Worm (Caenorhabditis elegans) whole organism, young adult: Measurements from ENCODE around the gene T05B4.8.

Source experiments
- B0336.3 ChIP-seq: fragments of 200-800 bp; sonication (Bioruptor generic); IDR thresholded peaks from 2 replicates; pipeline ENCODE4 v1.3.6; 2022; ENCODE audit warnings: missing genetic modification characterization, missing compliant biosample characterization
- C17E4.6 ChIP-seq: fragments of 200-800 bp; sonication (Bioruptor generic); IDR thresholded peaks from 2 replicates; pipeline ENCODE4 v1.3.6; 2022; ENCODE audit warnings: missing genetic modification reagents, missing genetic modification characterization, missing compliant biosample characterization
- F10E7.11 ChIP-seq: sonication (generic microtip); optimal IDR thresholded peaks from 2 replicates; lab custom pipeline; 2017; ENCODE audit warnings: mild to moderate bottlenecking, missing genetic modification characterization, moderate library complexity, missing compliant biosample characterization
- F23B12.7 ChIP-seq: sonication (generic microtip); optimal IDR thresholded peaks from 2 replicates; lab custom pipeline; 2017; ENCODE audit warnings: missing genetic modification characterization, mild to moderate bottlenecking, missing compliant biosample characterization, antibody characterized with exemption, moderate library complexity; ENCODE audit not compliant: insufficient read depth
- F39B2.1 ChIP-seq: fragments of 200-800 bp; sonication (Bioruptor generic); IDR thresholded peaks from 2 replicates; pipeline ENCODE4 v1.3.6; 2022; ENCODE audit warnings: missing genetic modification reagents, missing genetic modification characterization, missing compliant biosample characterization
- F57C9.4 ChIP-seq: sonication (generic microtip); optimal IDR thresholded peaks from 2 replicates; lab custom pipeline; 2017; ENCODE audit warnings: mild to moderate bottlenecking, missing genetic modification characterization, missing compliant biosample characterization
- Y53G8AR.9 ChIP-seq: fragments of 200-800 bp; sonication (Bioruptor generic); conservative IDR thresholded peaks from 2 replicates; pipeline ENCODE4 v1.3.6; 2022; ENCODE audit warnings: missing genetic modification reagents, missing genetic modification characterization, missing compliant biosample characterization
- Y79H2A.3 ChIP-seq: fragments of 200-800 bp; sonication (Bioruptor generic); conservative IDR thresholded peaks from 2 replicates; pipeline ENCODE4 v1.3.6; 2022; ENCODE audit warnings: missing genetic modification reagents, missing genetic modification characterization, missing compliant biosample characterization
- Y95B8A.8 ChIP-seq: fragments of 200-800 bp; sonication (Bioruptor generic); IDR thresholded peaks from 2 replicates; pipeline ENCODE4 v1.3.6; 2022; ENCODE audit warnings: missing genetic modification reagents, missing genetic modification characterization, missing compliant biosample characterization
- athp-1 ChIP-seq: sonication (generic microtip); optimal IDR thresholded peaks from 2 replicates; lab custom pipeline; 2017; ENCODE audit warnings: mild to moderate bottlenecking, missing genetic modification characterization, missing compliant biosample characterization
- bed-1 ChIP-seq: fragments of 200-800 bp; sonication (Bioruptor generic); IDR thresholded peaks from 2 replicates; pipeline ENCODE4 v1.3.6; 2022; ENCODE audit warnings: missing genetic modification reagents, missing genetic modification characterization, missing compliant biosample characterization
- bed-2 ChIP-seq: fragments of 200-800 bp; sonication (Bioruptor generic); IDR thresholded peaks from 2 replicates; pipeline ENCODE4 v1.3.6; 2022; ENCODE audit warnings: missing genetic modification reagents, missing genetic modification characterization, missing compliant biosample characterization
- ccch-3 ChIP-seq: fragments of 200-800 bp; sonication (Bioruptor generic); optimal IDR thresholded peaks from 2 replicates; lab custom pipeline; 2018; ENCODE audit warnings: mild to moderate bottlenecking, missing genetic modification characterization, missing compliant biosample characterization
- ceh-100 ChIP-seq: fragments of 200-800 bp; sonication (Bioruptor generic); IDR thresholded peaks from 2 replicates; pipeline ENCODE4 v1.3.6; 2022; ENCODE audit warnings: missing genetic modification reagents, missing genetic modification characterization, missing compliant biosample characterization
- ceh-27 ChIP-seq: fragments of 200-800 bp; sonication (Bioruptor generic); optimal IDR thresholded peaks from 2 replicates; lab custom pipeline; 2018; ENCODE audit warnings: mild to moderate bottlenecking, missing genetic modification characterization, moderate library complexity, missing compliant biosample characterization
- die-1 ChIP-seq: sonication (generic microtip); optimal IDR thresholded peaks from 2 replicates; lab custom pipeline; 2016; ENCODE audit warnings: missing genotype, mild to moderate bottlenecking, missing genetic modification characterization, missing compliant biosample characterization
- egl-18 ChIP-seq: fragments of 200-800 bp; sonication (Bioruptor generic); IDR thresholded peaks from 2 replicates; pipeline ENCODE4 v1.3.6; 2022; ENCODE audit warnings: missing genetic modification reagents, missing genetic modification characterization, missing compliant biosample characterization
- egrh-3 ChIP-seq: fragments of 200-800 bp; sonication (Bioruptor generic); IDR thresholded peaks from 2 replicates; pipeline ENCODE4 v1.3.6; 2022; ENCODE audit warnings: missing genetic modification reagents, missing genetic modification characterization, missing compliant biosample characterization
- hmg-20 ChIP-seq: fragments of 200-800 bp; sonication (Bioruptor generic); IDR thresholded peaks from 2 replicates; pipeline ENCODE4 v1.3.6; 2022; ENCODE audit warnings: missing genetic modification reagents, missing genetic modification characterization, missing compliant biosample characterization
- hrde-1 ChIP-seq: sonication (generic microtip); optimal IDR thresholded peaks from 2 replicates; lab custom pipeline; 2016; ENCODE audit warnings: missing genetic modification characterization, mild to moderate bottlenecking, missing compliant biosample characterization, moderate library complexity, missing genotype, missing genetic modification reagents, borderline replicate concordance
- let-607 ChIP-seq, 2 experiments: fragments of 200-800 bp in 1 of 2; sonication (Bioruptor generic) in 1 of 2; sonication (generic microtip) in 1 of 2; optimal IDR thresholded peaks; 2 replicates each; lab custom pipeline; 2016 to 2018; ENCODE audit warnings: mild to moderate bottlenecking in 2 of 2, missing compliant biosample characterization in 2 of 2, missing genetic modification characterization in 2 of 2, moderate library complexity in 2 of 2, missing genotype in 1 of 2
- lin-26 ChIP-seq: fragments of 200-800 bp; sonication (Bioruptor generic); IDR thresholded peaks from 2 replicates; pipeline ENCODE4 v1.3.6; 2022; ENCODE audit warnings: missing genetic modification reagents, missing genetic modification characterization, missing compliant biosample characterization
- lin-40 ChIP-seq: sonication (generic microtip); optimal IDR thresholded peaks from 2 replicates; lab custom pipeline; 2016; ENCODE audit warnings: missing genetic modification characterization, mild to moderate bottlenecking, missing compliant biosample characterization, missing genotype, missing genetic modification reagents
- lir-1 ChIP-seq: fragments of 200-800 bp; sonication (Bioruptor generic); conservative IDR thresholded peaks from 2 replicates; pipeline ENCODE4 v1.3.6; 2022; ENCODE audit warnings: missing genetic modification reagents, missing genetic modification characterization, missing compliant biosample characterization
- madf-3 ChIP-seq: fragments of 200-800 bp; sonication (Bioruptor generic); IDR thresholded peaks from 2 replicates; pipeline ENCODE4 v1.3.6; 2022; ENCODE audit warnings: missing genetic modification reagents, missing genetic modification characterization, missing compliant biosample characterization
- nfya-2 ChIP-seq: fragments of 200-800 bp; sonication (Bioruptor generic); IDR thresholded peaks from 2 replicates; pipeline ENCODE4 v1.3.6; 2022; ENCODE audit warnings: missing genetic modification reagents, missing genetic modification characterization, missing compliant biosample characterization
- nfyb-1 ChIP-seq: fragments of 200-800 bp; sonication (Bioruptor generic); IDR thresholded peaks from 2 replicates; pipeline ENCODE4 v1.3.6; 2022; ENCODE audit warnings: missing genetic modification reagents, missing genetic modification characterization, missing compliant biosample characterization
- nhr-120 ChIP-seq: fragments of 200-800 bp; sonication (Bioruptor generic); IDR thresholded peaks from 2 replicates; pipeline ENCODE4 v1.3.6; 2022; ENCODE audit warnings: missing genetic modification characterization, missing compliant biosample characterization
- nhr-27 ChIP-seq: fragments of 200-800 bp; sonication (Bioruptor generic); optimal IDR thresholded peaks from 2 replicates; lab custom pipeline; 2018; ENCODE audit warnings: mild to moderate bottlenecking, missing genetic modification characterization, moderate library complexity, missing compliant biosample characterization
- pbrm-1 ChIP-seq: fragments of 200-800 bp; sonication (Bioruptor generic); IDR thresholded peaks from 2 replicates; pipeline ENCODE4 v1.3.6; 2022; ENCODE audit warnings: missing genetic modification reagents, missing genetic modification characterization, missing compliant biosample characterization
- rec-8 ChIP-seq, 2 experiments: sonication (generic microtip); optimal IDR thresholded peaks; 2 replicates each; lab custom pipeline; 2016; ENCODE audit warnings: mild to moderate bottlenecking in 2 of 2, missing genetic modification characterization in 2 of 2, missing genetic modification reagents in 2 of 2, missing genotype in 2 of 2, missing biosample characterization in 1 of 2, missing compliant biosample characterization in 1 of 2, moderate library complexity in 1 of 2
- rpc-1 ChIP-seq, 2 experiments: fragments of 150-350 bp in 1 of 2; sonication (generic microtip) in 1 of 2; optimal IDR thresholded peaks; 2 replicates each; lab custom pipeline; 2014 to 2018; ENCODE audit warnings: missing biosample characterization in 1 of 2, missing genetic modification characterization in 1 of 2, missing genetic modification reagents in 1 of 2, missing genotype in 1 of 2
- sea-2 ChIP-seq: fragments of 200-800 bp; sonication (Bioruptor generic); IDR thresholded peaks from 2 replicates; pipeline ENCODE4 v1.3.6; 2022; ENCODE audit warnings: missing genetic modification characterization, missing compliant biosample characterization
- snpc-1.1 ChIP-seq: sonication (generic microtip); optimal IDR thresholded peaks from 2 replicates; lab custom pipeline; 2017; ENCODE audit warnings: missing genetic modification characterization, mild to moderate bottlenecking, missing compliant biosample characterization, antibody characterized with exemption, moderate library complexity, missing genotype, missing genetic modification reagents; ENCODE audit not compliant: insufficient read depth
- snpc-1.3 ChIP-seq: sonication (generic microtip); optimal IDR thresholded peaks from 2 replicates; lab custom pipeline; 2017; ENCODE audit warnings: missing genetic modification characterization, mild to moderate bottlenecking, missing compliant biosample characterization, antibody characterized with exemption, moderate library complexity, missing genotype, missing genetic modification reagents; ENCODE audit not compliant: insufficient read depth
- snpc-4 ChIP-seq, 5 experiments: fragments of 150-350 bp in 1 of 5; sonication (generic microtip) in 4 of 5; optimal IDR thresholded peaks; 2 replicates each; lab custom pipeline; 2014 to 2018; ENCODE audit warnings: missing genetic modification characterization in 5 of 5, missing biosample characterization in 3 of 5, antibody characterized with exemption in 2 of 5, mild to moderate bottlenecking in 2 of 5, missing compliant biosample characterization in 2 of 5, missing genotype in 2 of 5, moderate library complexity in 2 of 5, missing genetic modification reagents in 1 of 5
- sptf-2 ChIP-seq: fragments of 200-800 bp; sonication (Bioruptor generic); optimal IDR thresholded peaks from 2 replicates; lab custom pipeline; 2018; ENCODE audit warnings: mild to moderate bottlenecking, missing genetic modification characterization, missing compliant biosample characterization
- tlf-1 ChIP-seq: fragments of 200-800 bp; sonication (Bioruptor generic); optimal IDR thresholded peaks from 2 replicates; lab custom pipeline; 2018; ENCODE audit warnings: mild to moderate bottlenecking, missing genetic modification characterization, missing compliant biosample characterization
- zfh-2 ChIP-seq: fragments of 200-800 bp; sonication (Bioruptor generic); conservative IDR thresholded peaks from 2 replicates; pipeline ENCODE4 v1.3.6; 2022; ENCODE audit warnings: missing genetic modification reagents, missing genetic modification characterization, missing compliant biosample characterization
- ztf-26 ChIP-seq: sonication (generic microtip); optimal IDR thresholded peaks from 2 replicates; lab custom pipeline; 2017; ENCODE audit warnings: missing genetic modification characterization, missing compliant biosample characterization

T05B4.8 gene

DNA sequence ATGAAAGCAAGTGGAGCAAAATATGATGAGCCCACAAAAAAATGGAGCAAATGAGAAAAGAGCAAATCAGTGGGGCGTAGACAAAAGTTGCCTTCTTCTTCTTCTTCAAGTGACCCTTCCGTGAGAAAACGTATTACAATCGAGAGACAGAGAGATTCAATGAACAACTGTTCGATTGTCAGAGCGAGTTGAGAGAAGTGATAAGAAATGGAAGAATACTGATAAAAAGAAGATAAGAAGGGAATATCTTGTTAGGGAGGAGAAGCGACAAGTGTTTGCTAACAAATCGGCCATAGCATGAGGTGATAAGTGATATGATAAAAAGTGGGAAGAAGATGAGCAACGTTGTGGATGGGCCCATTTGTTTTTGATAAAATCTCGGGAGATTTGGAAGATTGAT is 41.3 kb upstream of the T05B4.8 start:
- TF ChIP-seq Y53G8AR.9 (no peak), die-1 (tag; lab: Kevin White, UChicago) (no peak), lir-1 (no peak), F23B12.7 (tag; lab: Kevin White, UChicago) (no peak), F10E7.11 (tag; lab: Kevin White, UChicago) (no peak), snpc-4 (GFP tag; optimal IDR thresholded peaks at IDR 0.05; lab: Kevin White, UChicago) (no peak), snpc-4 (tag; optimal IDR thresholded peaks at IDR 0.05; lab: Kevin White, UChicago) (no peak), Y95B8A.8 (no peak), nfya-2 (no peak), pbrm-1 (GFP tag; lab: Robert Waterston, UW) (no peak), nhr-120 (no peak), ceh-27 (no peak), B0336.3 (GFP tag; lab: Robert Waterston, UW) (no peak), snpc-1.1 (tag; lab: Kevin White, UChicago) (no peak), hrde-1 (tag; lab: Kevin White, UChicago) (no peak), bed-2 (GFP tag; lab: Robert Waterston, UW) (no peak)

ce11 chrV:4152200-4152599 is 36.2 kb upstream of the T05B4.8 start, which contains the start of gene Y45G5AM.6:
Gene Y45G5AM.6, minus strand, starts transcription at chrV:4152300.
- no peak for TF ChIP-seq sea-2 (GFP tag; lab: Robert Waterston, UW)
- TF ChIP-seq, all 124 proteins: peak for 0

DNA sequence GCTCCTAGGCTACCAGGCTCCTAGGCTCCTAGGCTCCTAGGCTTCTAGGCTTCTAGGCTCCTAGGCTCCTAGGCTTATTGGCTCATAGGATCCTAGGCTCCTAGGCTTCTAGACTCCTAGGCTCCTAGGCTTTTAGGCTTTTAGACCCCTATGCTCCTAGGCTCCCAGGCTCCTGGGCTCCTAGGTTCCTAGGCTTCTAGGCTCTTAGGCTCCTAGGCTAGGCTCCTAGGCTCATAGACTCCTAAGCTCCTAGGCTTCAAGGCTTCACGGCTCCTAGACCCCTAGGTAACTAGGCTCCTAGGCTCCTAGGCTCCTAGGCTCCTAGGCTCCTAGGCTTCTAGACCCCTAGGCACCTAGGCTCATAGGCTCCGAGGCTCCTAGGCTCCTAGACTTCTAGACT is 35.4 kb upstream of the T05B4.8 start:
- TF ChIP-seq F23B12.7 (tag; lab: Kevin White, UChicago) (no peak), nhr-27 (no peak), rec-8 (tag; optimal IDR thresholded peaks at IDR 0.05; lab: Kevin White, UChicago) (no peak), lin-40 (tag; lab: Kevin White, UChicago) (no peak), egrh-3 (no peak), zfh-2 (GFP tag; lab: Robert Waterston, UW) (peak; percentile 59), lin-26 (GFP tag; lab: Robert Waterston, UW) (no peak), lir-1 (no peak)

DNA sequence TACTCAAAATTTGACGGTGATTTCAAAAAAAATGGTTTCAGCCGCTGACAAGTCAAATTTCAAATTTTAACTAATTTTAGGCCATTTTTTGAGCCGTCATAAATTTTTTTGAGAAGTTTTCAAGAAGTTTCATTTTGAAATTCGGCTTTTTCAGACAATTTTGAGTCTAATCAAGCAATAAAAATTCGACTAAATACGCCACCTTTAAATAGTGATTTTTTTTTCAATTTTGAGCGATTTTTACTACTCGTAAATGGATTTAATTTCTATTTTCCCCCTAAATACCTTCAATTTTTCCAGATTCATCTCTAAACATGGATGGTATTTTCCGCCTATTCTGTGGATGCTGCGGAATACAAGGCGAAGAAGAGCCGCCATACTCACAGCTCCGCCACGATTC is 28.2 kb upstream of the T05B4.8 start, which contains the start of gene Y45G5AL.1:
TSS of gene Y45G5AL.1 (plus strand) at position 301 of the 400 bp plus-strand sequence.
- TF ChIP-seq ceh-27 (no peak), rpc-1 (optimal IDR thresholded peaks at IDR 0.05; lab: Kevin White, UChicago) (no peak), rpc-1 (tag; optimal IDR thresholded peaks at IDR 0.05; lab: Kevin White, UChicago) (no peak), athp-1 (tag; lab: Kevin White, UChicago) (no peak), tlf-1 (GFP tag; lab: Kevin White, UChicago) (no peak), ccch-3 (GFP tag; lab: Kevin White, UChicago) (no peak), let-607 (tag; optimal IDR thresholded peaks at IDR 0.05; lab: Kevin White, UChicago) (no peak), C17E4.6 (no peak), sea-2 (GFP tag; lab: Robert Waterston, UW) (no peak), ztf-26 (tag; lab: Kevin White, UChicago) (no peak), bed-1 (GFP tag; lab: Robert Waterston, UW) (no peak), F39B2.1 (GFP tag; lab: Robert Waterston, UW) (no peak), nfyb-1 (GFP tag; lab: Robert Waterston, UW) (no peak), Y79H2A.3 (GFP tag; lab: Robert Waterston, UW) (no peak), snpc-1.3 (tag; lab: Kevin White, UChicago) (no peak), egl-18 (GFP tag; lab: Robert Waterston, UW) (no peak), madf-3 (GFP tag; lab: Robert Waterston, UW) (no peak), hmg-20 (GFP tag; lab: Robert Waterston, UW) (no peak), sptf-2 (GFP tag; lab: Kevin White, UChicago) (no peak), ceh-100 (GFP tag; lab: Robert Waterston, UW) (no peak), F57C9.4 (tag; lab: Kevin White, UChicago) (no peak)
- TF ChIP-seq, all 124 proteins: peak for 0
